Fruit fly (Drosophila melanogaster) whole organism, embryonic: ENCODE measurements around the gene SNRPG.

Experiments used
- Abd-B ChIP-seq: fragments of 200-800 bp; sonication (Bioruptor generic); optimal IDR thresholded peaks from 2 replicates; lab custom pipeline; 2018; ENCODE audit warnings: missing biosample characterization, mild to moderate bottlenecking, missing genetic modification characterization, moderate library complexity
- Atf6 ChIP-seq: fragments of 200-800 bp; sonication (Bioruptor generic); IDR thresholded peaks from 2 replicates; pipeline ENCODE4 v1.3.6; 2022; ENCODE audit warnings: missing biosample characterization, missing genetic modification characterization
- Bgb ChIP-seq: fragments of 200-800 bp; sonication (Bioruptor generic); IDR thresholded peaks from 2 replicates; pipeline ENCODE4 v1.3.6; 2022; ENCODE audit warnings: missing biosample characterization, missing genetic modification characterization; ENCODE audit not compliant: partially characterized antibody
- C15 ChIP-seq: fragments of 200-800 bp; sonication (Bioruptor generic); IDR thresholded peaks from 3 replicates; pipeline ENCODE4 v1.3.6; 2022; ENCODE audit warnings: missing biosample characterization, missing genetic modification characterization
- CG12744 ChIP-seq: fragments of 200-800 bp; sonication (Bioruptor generic); optimal IDR thresholded peaks from 2 replicates; lab custom pipeline; 2016; ENCODE audit warnings: missing biosample characterization, missing genetic modification characterization
- CG13123 ChIP-seq: fragments of 200-800 bp; sonication (Bioruptor generic); optimal IDR thresholded peaks from 2 replicates; lab custom pipeline; 2016; ENCODE audit warnings: missing biosample characterization, missing genetic modification characterization
- CG13624 ChIP-seq: fragments of 200-800 bp; sonication (Bioruptor generic); optimal IDR thresholded peaks from 2 replicates; lab custom pipeline; 2016; ENCODE audit warnings: missing biosample characterization, missing genetic modification characterization
- CG14014 ChIP-seq: fragments of 200-800 bp; sonication (Bioruptor generic); IDR thresholded peaks from 2 replicates; pipeline ENCODE4 v1.3.6; 2022; ENCODE audit warnings: missing biosample characterization, missing genetic modification characterization
- CG14050 ChIP-seq: fragments of 200-800 bp; sonication (Bioruptor generic); IDR thresholded peaks from 3 replicates; pipeline ENCODE4 v1.3.6; 2022; ENCODE audit warnings: missing biosample characterization, missing genetic modification characterization
- CG14965 ChIP-seq: fragments of 200-800 bp; sonication (Bioruptor generic); optimal IDR thresholded peaks from 2 replicates; lab custom pipeline; 2016; ENCODE audit warnings: missing biosample characterization, missing genetic modification characterization, borderline replicate concordance
- CG15479 ChIP-seq: fragments of 200-800 bp; sonication (Bioruptor generic); optimal IDR thresholded peaks from 3 replicates; lab custom pipeline; 2019; ENCODE audit warnings: missing biosample characterization, mild to moderate bottlenecking, missing genetic modification characterization, moderate library complexity
- CG15514 ChIP-seq: fragments of 200-800 bp; sonication (Bioruptor generic); optimal IDR thresholded peaks from 3 replicates; lab custom pipeline; 2017; ENCODE audit warnings: missing biosample characterization, missing genetic modification characterization, mild to moderate bottlenecking, moderate library complexity, missing genetic modification reagents
- CG15601 ChIP-seq: fragments of 200-800 bp; sonication (Bioruptor generic); optimal IDR thresholded peaks from 3 replicates; lab custom pipeline; 2019; ENCODE audit warnings: missing biosample characterization, mild to moderate bottlenecking, missing genetic modification characterization, moderate library complexity
- CG3065 ChIP-seq: fragments of 200-800 bp; sonication (Bioruptor generic); optimal IDR thresholded peaks from 2 replicates; lab custom pipeline; 2016; ENCODE audit warnings: missing biosample characterization, missing genetic modification characterization
- CG33557 ChIP-seq: fragments of 200-800 bp; sonication (Bioruptor generic); optimal IDR thresholded peaks from 2 replicates; lab custom pipeline; 2019; ENCODE audit warnings: missing biosample characterization, mild to moderate bottlenecking, missing genetic modification characterization, moderate library complexity
- CG5953 ChIP-seq: fragments of 200-800 bp; sonication (Bioruptor generic); IDR thresholded peaks from 2 replicates; pipeline ENCODE4 v1.3.6; 2022; ENCODE audit warnings: missing biosample characterization, missing genetic modification characterization
- CG7357 ChIP-seq: fragments of 200-800 bp; sonication (Bioruptor generic); IDR thresholded peaks from 3 replicates; pipeline ENCODE4 v1.3.6; 2022; ENCODE audit warnings: missing biosample characterization, missing genetic modification characterization
- CG9797 ChIP-seq: fragments of 200-800 bp; sonication (Bioruptor generic); optimal IDR thresholded peaks from 3 replicates; lab custom pipeline; 2018; ENCODE audit warnings: missing biosample characterization, mild to moderate bottlenecking, missing genetic modification characterization
- Dip2 ChIP-seq: fragments of 200-800 bp; sonication (Bioruptor generic); IDR thresholded peaks from 2 replicates; pipeline ENCODE4 v1.3.6; 2022; ENCODE audit warnings: missing biosample characterization, missing genetic modification characterization
- Dp ChIP-seq: fragments of 200-800 bp; sonication (Bioruptor generic); optimal IDR thresholded peaks from 2 replicates; lab custom pipeline; 2018; ENCODE audit warnings: missing biosample characterization, mild to moderate bottlenecking, missing genetic modification characterization, moderate library complexity
- Drgx ChIP-seq: fragments of 200-800 bp; sonication (Bioruptor generic); IDR thresholded peaks from 2 replicates; pipeline ENCODE4 v1.3.6; 2022; ENCODE audit warnings: missing biosample characterization, missing genetic modification characterization
- H2.0 ChIP-seq: fragments of 200-800 bp; sonication (Bioruptor generic); IDR thresholded peaks from 2 replicates; pipeline ENCODE4 v1.3.6; 2022; ENCODE audit warnings: missing biosample characterization, missing genetic modification characterization
- HmgD ChIP-seq: fragments of 200-800 bp; sonication (Bioruptor generic); optimal IDR thresholded peaks from 3 replicates; lab custom pipeline; 2016; ENCODE audit warnings: missing biosample characterization, missing genetic modification characterization
- Lim3 ChIP-seq: fragments of 200-800 bp; sonication (Bioruptor generic); IDR thresholded peaks from 2 replicates; pipeline ENCODE4 v1.3.6; 2022; ENCODE audit warnings: missing biosample characterization, missing genetic modification characterization
- NfI ChIP-seq: fragments of 200-800 bp; sonication (Bioruptor generic); optimal IDR thresholded peaks from 3 replicates; lab custom pipeline; 2018; ENCODE audit warnings: missing biosample characterization, mild to moderate bottlenecking, missing genetic modification characterization, moderate library complexity
- Spps ChIP-seq: fragments of 200-800 bp; sonication (Bioruptor generic); optimal IDR thresholded peaks from 2 replicates; lab custom pipeline; 2018; ENCODE audit warnings: missing biosample characterization, mild to moderate bottlenecking, missing genetic modification characterization
- Ssrp ChIP-seq: fragments of 200-800 bp; sonication (Bioruptor generic); optimal IDR thresholded peaks from 2 replicates; lab custom pipeline; 2018; ENCODE audit warnings: missing biosample characterization, mild to moderate bottlenecking, missing genetic modification characterization, moderate library complexity
- amos ChIP-seq: fragments of 200-800 bp; sonication (Bioruptor generic); IDR thresholded peaks from 2 replicates; pipeline ENCODE4 v1.3.6; 2022; ENCODE audit warnings: missing biosample characterization, missing genetic modification characterization; ENCODE audit not compliant: partially characterized antibody
- bigmax ChIP-seq: fragments of 200-800 bp; sonication (Bioruptor generic); optimal IDR thresholded peaks from 2 replicates; lab custom pipeline; 2018; ENCODE audit warnings: missing biosample characterization, mild to moderate bottlenecking, missing genetic modification characterization
- cg ChIP-seq: fragments of 200-800 bp; sonication (Bioruptor generic); optimal IDR thresholded peaks from 3 replicates; lab custom pipeline; 2019; ENCODE audit warnings: missing biosample characterization, mild to moderate bottlenecking, missing genetic modification characterization, moderate library complexity
- corto ChIP-seq: fragments of 200-800 bp; sonication (Bioruptor generic); optimal IDR thresholded peaks from 2 replicates; lab custom pipeline; 2016; ENCODE audit warnings: missing biosample characterization, mild to moderate bottlenecking, missing genetic modification characterization, moderate library complexity
- crol ChIP-seq: fragments of 200-800 bp; sonication (Bioruptor generic); IDR thresholded peaks from 2 replicates; pipeline ENCODE4 v1.3.6; 2022; ENCODE audit warnings: missing biosample characterization, missing genetic modification characterization
- dm ChIP-seq: fragments of 200-800 bp; sonication (Bioruptor generic); optimal IDR thresholded peaks from 3 replicates; lab custom pipeline; 2016; ENCODE audit warnings: missing biosample characterization, missing genetic modification characterization
- fd96Cb ChIP-seq: fragments of 200-800 bp; sonication (Bioruptor generic); optimal IDR thresholded peaks from 2 replicates; lab custom pipeline; 2018; ENCODE audit warnings: missing biosample characterization, mild to moderate bottlenecking, missing genetic modification characterization, moderate library complexity
- fu2 ChIP-seq: fragments of 200-800 bp; sonication (Bioruptor generic); optimal IDR thresholded peaks from 2 replicates; lab custom pipeline; 2016; ENCODE audit warnings: missing biosample characterization, missing genetic modification characterization
- gfzf ChIP-seq: fragments of 200-800 bp; sonication (Bioruptor generic); optimal IDR thresholded peaks from 2 replicates; lab custom pipeline; 2016; ENCODE audit warnings: missing biosample characterization, mild to moderate bottlenecking, missing genetic modification characterization, moderate library complexity
- grn ChIP-seq: fragments of 200-800 bp; sonication (Bioruptor generic); optimal IDR thresholded peaks from 3 replicates; lab custom pipeline; 2017; ENCODE audit warnings: missing biosample characterization, missing genetic modification characterization
- h ChIP-seq: fragments of >200 bp; optimal IDR thresholded peaks from 2 replicates; lab custom pipeline; 2017
- lab ChIP-seq: fragments of 200-800 bp; sonication (Bioruptor generic); optimal IDR thresholded peaks from 3 replicates; lab custom pipeline; 2017; ENCODE audit warnings: missing biosample characterization, missing genetic modification characterization, mild to moderate bottlenecking, moderate library complexity, missing genetic modification reagents
- mirr ChIP-seq: fragments of 200-800 bp; sonication (Bioruptor generic); optimal IDR thresholded peaks from 3 replicates; lab custom pipeline; 2018; ENCODE audit warnings: missing biosample characterization, mild to moderate bottlenecking, missing genetic modification characterization
- nom ChIP-seq: fragments of 200-800 bp; sonication (Bioruptor generic); optimal IDR thresholded peaks from 2 replicates; lab custom pipeline; 2017; ENCODE audit warnings: missing biosample characterization, missing genetic modification characterization, mild to moderate bottlenecking, moderate library complexity, missing genetic modification reagents
- pb ChIP-seq: fragments of 200-800 bp; sonication (Bioruptor generic); optimal IDR thresholded peaks from 3 replicates; lab custom pipeline; 2016; ENCODE audit warnings: missing biosample characterization, missing genetic modification characterization
- row ChIP-seq: fragments of 200-800 bp; sonication (Bioruptor generic); IDR thresholded peaks from 3 replicates; pipeline ENCODE4 v1.3.6; 2022; ENCODE audit warnings: missing biosample characterization, missing genetic modification characterization
- seq ChIP-seq: fragments of 200-800 bp; sonication (Bioruptor generic); IDR thresholded peaks from 2 replicates; pipeline ENCODE4 v1.3.6; 2022; ENCODE audit warnings: missing biosample characterization, missing genetic modification characterization
- slou ChIP-seq: fragments of 200-800 bp; sonication (Bioruptor generic); optimal IDR thresholded peaks from 3 replicates; lab custom pipeline; 2016; ENCODE audit warnings: missing biosample characterization, missing genetic modification characterization
- slp2 ChIP-seq: fragments of 200-800 bp; sonication (Bioruptor generic); optimal IDR thresholded peaks from 2 replicates; lab custom pipeline; 2016; ENCODE audit warnings: missing biosample characterization, missing genetic modification characterization
- unpg ChIP-seq: fragments of 200-800 bp; sonication (Bioruptor generic); optimal IDR thresholded peaks from 3 replicates; lab custom pipeline; 2018; ENCODE audit warnings: missing biosample characterization, mild to moderate bottlenecking, missing genetic modification characterization, moderate library complexity
- zen ChIP-seq: fragments of 200-800 bp; sonication (Bioruptor generic); optimal IDR thresholded peaks from 3 replicates; lab custom pipeline; 2018; ENCODE audit warnings: missing biosample characterization, mild to moderate bottlenecking, missing genetic modification characterization, moderate library complexity

The SNRPG gene

DNA sequence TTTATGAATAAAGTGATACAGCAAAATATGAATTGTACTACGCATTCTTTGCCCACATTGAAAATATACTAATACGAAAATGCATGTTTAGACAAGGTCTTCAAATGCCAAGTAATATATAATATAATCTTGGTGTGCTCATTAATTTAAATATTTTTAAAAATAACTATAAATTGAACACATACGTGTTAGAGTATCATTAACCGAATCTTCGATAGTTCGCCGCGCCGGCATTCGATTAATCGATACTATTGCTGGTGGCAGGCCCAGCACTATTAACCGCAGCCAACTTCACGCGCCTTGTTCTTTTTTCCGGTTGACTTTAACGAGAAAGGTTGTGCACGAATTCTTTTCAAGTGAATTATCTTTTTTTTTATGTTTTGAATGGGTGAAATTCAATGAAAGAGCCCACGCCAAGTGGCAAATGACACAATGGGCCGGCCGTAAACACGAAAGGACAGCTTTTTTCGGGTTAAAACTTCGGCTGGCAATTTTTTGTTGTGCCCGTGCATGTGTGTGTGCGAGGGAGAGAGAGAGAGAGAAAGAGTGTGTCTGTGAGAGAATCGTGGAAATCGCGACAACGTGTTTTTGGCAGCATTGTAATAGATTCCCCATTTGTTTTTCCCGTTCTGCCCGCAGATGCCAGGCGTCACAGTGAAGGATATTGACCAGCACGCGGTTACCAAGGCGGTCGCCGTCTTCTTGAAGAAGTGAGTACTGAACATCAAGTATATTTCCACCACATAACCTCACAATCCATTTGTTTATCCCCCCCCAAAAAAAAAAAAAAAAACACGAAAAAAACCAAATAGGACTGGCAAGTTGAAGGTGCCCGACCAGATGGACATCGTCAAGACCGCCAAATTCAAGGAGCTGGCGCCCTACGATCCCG is 2.4 kb downstream of the SNRPG start, which contains the start of gene RpS19a (continued):
- TF ChIP-seq CG14965 (no peak), Drgx (GFP tag; lab: Robert Waterston, UW) (no peak; the same call in none of the 2 replicates), Atf6 (GFP tag; lab: Robert Waterston, UW) (peak; percentile 69), Bgb (peak; percentile 12), zen (peak; percentile 40), h (lab: Kevin White, UChicago) (no peak), CG14050 (GFP tag; lab: Robert Waterston, UW) (peak; percentile 49; the same call in 2 of the 3 replicates), Dp (peak; percentile 40), gfzf (no peak), H2.0 (GFP tag; lab: Robert Waterston, UW) (peak; percentile 61; the same call in 1 of the 2 replicates), Abd-B (peak; percentile 16), slp2 (peak; percentile 49), CG7357 (no peak), CG13624 (GFP tag; lab: Kevin White, UChicago) (peak; percentile 27), dm (GFP tag; lab: Kevin White, UChicago) (peak; percentile 85), CG5953 (peak; percentile 75), crol (GFP tag; lab: Robert Waterston, UW) (0 out of 2 replicates have a peak, but pooled peaks have one; percentile 21), CG15601 (tag; lab: Kevin White, UChicago) (peak; percentile 67), Lim3 (GFP tag; lab: Robert Waterston, UW) (no peak), seq (GFP tag; lab: Robert Waterston, UW) (peak; percentile 53; the same call in 1 of the 2 replicates), lab (GFP tag; lab: Kevin White, UChicago) (peak; percentile 94), CG33557 (peak; percentile 75), fd96Cb (tag; lab: Kevin White, UChicago) (peak; percentile 44), NfI (GFP tag; lab: Kevin White, UChicago) (peak; percentile 92), CG3065 (GFP tag; lab: Kevin White, UChicago) (peak; percentile 36), CG15479 (GFP tag; lab: Kevin White, UChicago) (peak; percentile 15), Spps (tag; lab: Kevin White, UChicago) (peak; percentile 8), slou (GFP tag; lab: Kevin White, UChicago) (peak; percentile 39), CG9797 (GFP tag; lab: Kevin White, UChicago) (peak; percentile 47), mirr (GFP tag; lab: Kevin White, UChicago) (peak; percentile 91), row (GFP tag; lab: Robert Waterston, UW) (peak; percentile 24; the same call in 1 of the 3 replicates), unpg (GFP tag; lab: Kevin White, UChicago) (peak; percentile 66), HmgD (peak; percentile 40), corto (GFP tag; lab: Kevin White, UChicago) (peak; percentile 2), grn (GFP tag; lab: Kevin White, UChicago) (peak; percentile 37), nom (GFP tag; lab: Kevin White, UChicago) (peak; percentile 91), fu2 (GFP tag; lab: Kevin White, UChicago) (peak; percentile 34), Dip2 (GFP tag; lab: Robert Waterston, UW) (no peak), CG12744 (GFP tag; lab: Kevin White, UChicago) (no peak), cg (GFP tag; lab: Kevin White, UChicago) (peak; percentile 72), C15 (GFP tag; lab: Robert Waterston, UW) (peak; percentile 68; the same call in 1 of the 3 replicates), bigmax (GFP tag; lab: Kevin White, UChicago) (peak; percentile 87), pb (GFP tag; lab: Kevin White, UChicago) (peak; percentile 80), amos (GFP tag; lab: Robert Waterston, UW) (peak; percentile 3; the same call in 1 of the 2 replicates), CG14014 (GFP tag; lab: Robert Waterston, UW) (peak; percentile 72), Ssrp (tag; lab: Kevin White, UChicago) (peak; percentile 21), CG13123 (GFP tag; lab: Kevin White, UChicago) (peak; percentile 91), CG15514 (GFP tag; lab: Kevin White, UChicago) (peak; percentile 78)
